Fruit fly (Drosophila melanogaster) S2 (cell line): ENCODE results near the gene CG2865.

Source experiments
- CG8478 ChIP-seq: fragments of >200 bp; optimal IDR thresholded peaks from 2 replicates; lab custom pipeline; 2018
- CTCF ChIP-seq, 2 experiments: fragments of >200 bp; optimal IDR thresholded peaks; 2 replicates each; lab custom pipeline; 2018

Gene CG2865

DNA sequence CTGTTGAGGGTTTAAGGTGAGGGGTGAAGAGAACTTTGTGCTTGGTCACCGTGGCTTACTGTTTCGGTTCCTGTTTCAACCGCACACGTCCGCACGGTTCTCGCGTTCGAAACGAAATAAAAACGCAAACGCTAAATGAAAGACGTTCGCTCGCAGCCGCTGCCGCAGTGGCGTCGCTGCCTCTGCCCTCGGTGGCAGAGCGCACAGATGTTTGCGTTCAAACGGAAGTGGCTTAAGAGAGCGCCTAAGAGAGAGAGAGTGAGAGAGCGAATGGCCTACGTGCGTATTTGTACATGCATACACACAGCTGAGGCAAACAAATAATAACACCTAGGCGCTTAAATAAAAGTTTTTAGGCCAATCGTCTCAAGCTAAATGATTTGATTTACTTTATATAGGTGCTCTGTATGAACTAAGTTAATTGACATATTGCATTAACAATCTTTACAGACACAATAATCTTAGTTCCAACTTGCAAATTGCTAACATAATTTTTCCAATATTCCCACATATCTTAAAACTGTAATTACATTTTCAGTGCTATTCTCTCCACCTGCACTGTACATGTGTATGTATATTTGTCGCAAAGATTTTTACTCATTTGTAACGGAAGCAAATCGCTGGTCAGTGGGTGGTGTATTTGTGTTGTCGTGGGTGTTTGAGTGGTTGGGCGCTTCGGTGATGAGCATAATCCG, at the start of gene CG2865:
CG2865 (minus strand) TSS at position 118 of the 695 bp plus-strand sequence.
- TF ChIP-seq CTCF (optimal IDR thresholded peaks at IDR 0.05; lab: Kevin White, UChicago): no peak
- TF ChIP-seq CG8478 (lab: Kevin White, UChicago): no peak

dm6 chrX:2340009-2340733, 47.0 kb upstream of the CG2865 start:
- TF ChIP-seq CG8478 (lab: Kevin White, UChicago) (no peak), CTCF (optimal IDR thresholded peaks at IDR 0.05; lab: Kevin White, UChicago) (peak; percentile 88 to 95)

- no peak for TF ChIP-seq CG8478 (lab: Kevin White, UChicago)
- TF ChIP-seq CTCF (optimal IDR thresholded peaks at IDR 0.05; lab: Kevin White, UChicago): no peak
Observed at dm6 chrX:2337184-2337583, 44.0 kb upstream of the CG2865 start.

- TF ChIP-seq CG8478 (lab: Kevin White, UChicago) (no peak), CTCF (optimal IDR thresholded peaks at IDR 0.05; lab: Kevin White, UChicago) (no peak)
Observed at dm6 chrX:2336428-2336827, 43.2 kb upstream of the CG2865 start.

- TF ChIP-seq CG8478 (lab: Kevin White, UChicago) (no peak), CTCF (optimal IDR thresholded peaks at IDR 0.05; lab: Kevin White, UChicago) (no peak)
Observed at dm6 chrX:2334556-2335137, 41.4 kb upstream of the CG2865 start, which contains the start of gene Ilp6. TSS of gene Ilp6 (minus strand) at chrX:2334658.

DNA sequence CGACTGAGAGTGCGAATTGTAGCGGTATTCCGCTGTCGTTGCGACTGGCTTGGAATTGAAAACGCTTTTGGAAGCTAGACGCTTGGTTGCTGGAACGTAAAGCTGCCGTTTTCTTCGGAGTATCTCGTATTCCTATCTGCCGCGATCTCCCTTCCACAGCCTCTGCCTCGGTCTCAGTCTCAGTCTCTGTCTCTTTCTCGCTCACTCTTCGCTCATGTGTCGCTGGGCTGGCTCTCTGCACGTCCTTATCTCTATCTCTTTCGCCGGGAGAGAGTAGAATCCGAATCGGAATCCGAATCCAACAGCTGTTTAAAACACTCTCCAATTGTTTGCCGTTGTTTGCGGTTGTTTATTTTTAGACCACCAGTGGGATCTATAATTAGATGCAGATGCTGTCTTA, 40.8 kb upstream of the CG2865 start:
- TF ChIP-seq CTCF (optimal IDR thresholded peaks at IDR 0.05; lab: Kevin White, UChicago) (no peak), CG8478 (lab: Kevin White, UChicago) (no peak)

DNA sequence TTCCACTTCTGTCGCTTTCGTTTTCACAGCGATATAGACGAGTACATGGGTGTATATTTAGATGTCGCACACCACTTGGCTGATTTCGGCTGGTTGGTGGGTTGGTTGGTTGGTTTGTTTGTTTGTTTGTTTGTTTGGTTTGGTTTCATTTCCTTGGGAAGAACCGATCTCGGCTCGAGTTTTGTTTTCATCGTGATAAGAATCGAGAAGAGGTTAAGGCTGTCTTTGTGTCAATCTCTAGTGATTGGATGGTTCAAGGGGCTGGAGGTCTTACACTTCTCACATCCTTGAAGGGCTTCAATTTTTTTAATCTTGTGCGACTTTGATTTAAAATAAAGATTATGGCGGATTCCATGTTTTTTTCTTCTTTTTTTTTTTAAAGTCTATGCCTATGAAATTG, 39.6 kb upstream of the CG2865 start:
- no peak for TF ChIP-seq CTCF (optimal IDR thresholded peaks at IDR 0.05; lab: Kevin White, UChicago)
- no peak for TF ChIP-seq CG8478 (lab: Kevin White, UChicago)

dm6 chrX:2329312-2329711, 36.1 kb upstream of the CG2865 start:
- TF ChIP-seq CG8478 (lab: Kevin White, UChicago) (no peak), CTCF (optimal IDR thresholded peaks at IDR 0.05; lab: Kevin White, UChicago) (no peak)

- TF ChIP-seq CTCF (optimal IDR thresholded peaks at IDR 0.05; lab: Kevin White, UChicago): no peak
- TF ChIP-seq CG8478 (lab: Kevin White, UChicago): no peak
Observed at dm6 chrX:2326828-2327227, 33.6 kb upstream of the CG2865 start, which contains the start of gene CG2854. TSS of gene CG2854 (plus strand) at chrX:2327128.

- TF ChIP-seq CG8478 (lab: Kevin White, UChicago) (no peak), CTCF (optimal IDR thresholded peaks at IDR 0.05; lab: Kevin White, UChicago) (no peak)
Observed at dm6 chrX:2325658-2326245, 32.5 kb upstream of the CG2865 start, which contains the start of gene CG14050. TSS of gene CG14050 (minus strand) at chrX:2326217.

DNA sequence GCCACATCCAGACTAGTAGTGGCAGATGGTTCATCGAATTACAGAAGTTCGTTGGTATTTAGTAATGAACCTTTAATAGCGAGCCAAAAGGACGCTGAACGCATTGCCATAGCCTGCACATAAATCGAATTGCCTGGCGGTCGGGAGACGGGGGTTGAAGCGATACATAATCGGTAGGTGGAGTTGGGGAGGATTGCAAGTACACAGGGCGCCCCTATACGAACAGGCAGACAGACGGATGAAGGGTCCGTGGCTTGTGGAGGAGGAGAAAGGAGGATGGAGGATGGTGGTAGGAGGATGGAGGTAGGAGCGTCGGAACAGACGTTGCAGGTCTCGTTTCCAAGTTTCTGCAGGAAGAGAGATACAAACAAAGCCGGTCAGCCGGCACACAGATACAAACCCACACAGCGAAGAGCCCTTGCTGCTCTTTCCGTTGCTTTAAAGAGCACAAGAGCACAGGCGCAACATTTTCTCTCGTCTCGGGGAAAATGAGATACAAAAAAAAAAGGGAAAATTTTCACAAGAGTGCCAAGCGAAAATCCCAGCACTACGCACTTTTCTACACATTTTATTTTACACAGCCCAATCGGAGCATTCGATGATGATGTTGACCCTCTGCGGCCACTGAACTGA, 30.6 kb upstream of the CG2865 start:
- TF ChIP-seq CG8478 (lab: Kevin White, UChicago) (no peak), CTCF (optimal IDR thresholded peaks at IDR 0.05; lab: Kevin White, UChicago) (no peak)

DNA sequence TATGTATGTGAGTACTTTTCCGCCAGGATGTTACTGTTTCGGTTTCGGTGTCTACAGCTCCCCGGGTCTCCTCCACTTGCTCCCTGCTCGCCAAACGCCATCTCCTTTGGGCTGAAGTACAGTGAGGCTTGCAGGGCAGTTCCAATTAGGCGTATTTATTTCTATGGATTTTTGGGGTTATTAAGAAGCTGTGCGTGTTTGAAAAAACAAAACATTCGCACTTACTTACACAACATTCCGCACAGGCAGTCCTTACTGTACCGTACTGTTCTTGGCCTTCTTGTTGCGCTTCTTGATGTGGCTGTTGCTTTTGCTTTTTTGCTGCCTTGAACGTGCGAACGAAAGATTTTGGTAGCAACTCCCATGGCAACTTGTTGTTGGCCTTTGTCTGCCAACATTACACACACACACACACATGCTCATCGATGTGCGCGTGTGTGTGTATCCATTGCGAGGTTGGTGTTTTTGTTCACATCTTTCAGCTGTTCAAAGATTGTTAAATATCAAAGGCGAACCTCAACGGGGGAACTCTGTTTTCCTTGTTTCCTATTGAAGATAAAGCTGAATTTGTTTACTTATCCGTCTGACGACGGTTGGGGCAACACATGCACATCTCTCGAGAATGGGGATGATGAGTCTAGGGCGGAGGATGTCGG, 28.8 kb upstream of the CG2865 start:
- TF ChIP-seq CTCF (optimal IDR thresholded peaks at IDR 0.05; lab: Kevin White, UChicago) (no peak), CG8478 (lab: Kevin White, UChicago) (no peak)

dm6 chrX:2320892-2321291, 27.7 kb upstream of the CG2865 start:
- no peak for TF ChIP-seq CTCF (optimal IDR thresholded peaks at IDR 0.05; lab: Kevin White, UChicago)
- no peak for TF ChIP-seq CG8478 (lab: Kevin White, UChicago)

DNA sequence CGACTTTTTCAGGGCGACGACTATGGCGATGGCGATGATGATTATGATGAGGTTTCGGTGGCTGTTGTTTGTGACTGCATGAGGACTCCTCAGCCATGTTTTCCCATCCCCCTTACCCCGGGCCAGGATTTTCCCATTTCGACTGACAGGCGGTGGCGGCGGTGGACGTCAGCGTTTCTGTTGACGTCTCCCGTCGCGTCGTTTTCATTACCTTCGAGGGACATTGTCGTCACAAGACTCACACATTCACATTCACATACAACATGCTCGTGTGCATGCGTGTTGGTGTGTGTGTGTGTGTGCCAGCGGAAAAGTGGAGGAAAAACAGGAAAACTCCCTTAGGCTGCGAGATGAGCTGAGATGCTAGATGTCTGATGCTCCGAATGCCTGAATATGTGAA, 26.6 kb upstream of the CG2865 start:
- TF ChIP-seq CG8478 (lab: Kevin White, UChicago) (no peak), CTCF (optimal IDR thresholded peaks at IDR 0.05; lab: Kevin White, UChicago) (no peak)
